Fruit fly (Drosophila melanogaster) whole organism, wandering third instar larva: ENCODE results near the gene CG10804.

Experiments used
- HLH106 ChIP-seq: fragments of 200-800 bp; optimal IDR thresholded peaks from 3 replicates; lab custom pipeline; 2019; ENCODE audit warnings: missing biosample characterization, mild to moderate bottlenecking, missing genetic modification characterization, moderate library complexity
- Jra ChIP-seq: sonication (Bioruptor generic); optimal IDR thresholded peaks from 2 replicates; lab custom pipeline; 2016; ENCODE audit warnings: missing biosample characterization, missing genetic modification characterization
- OdsH ChIP-seq: fragments of 200-800 bp; sonication (Bioruptor generic); optimal IDR thresholded peaks from 2 replicates; lab custom pipeline; 2016; ENCODE audit warnings: missing biosample characterization, mild to moderate bottlenecking, missing genetic modification characterization
- h ChIP-seq: fragments of 200-800 bp; sonication (Bioruptor generic); optimal IDR thresholded peaks from 3 replicates; lab custom pipeline; 2016; ENCODE audit warnings: missing biosample characterization, mild to moderate bottlenecking, missing genetic modification characterization
- sv ChIP-seq: fragments of 200-800 bp; sonication (Bioruptor generic); optimal IDR thresholded peaks from 3 replicates; lab custom pipeline; 2016; ENCODE audit warnings: missing biosample characterization, missing genetic modification characterization

dm6 chrX:3431641-3432040 lies 50.5 kb downstream of the CG10804 start:
- TF ChIP-seq sv (GFP tag; lab: Kevin White, UChicago) (peak; percentile 35), Jra (GFP tag; lab: Kevin White, UChicago) (no peak), OdsH (GFP tag; lab: Kevin White, UChicago) (no peak), h (no peak), HLH106 (tag; lab: Kevin White, UChicago) (no peak)
